Fruit fly (Drosophila melanogaster) whole organism, prepupa: ENCODE data around the gene Papst2.

Experiments
- Gug ChIP-seq: fragments of 200-800 bp; sonication (Bioruptor generic); IDR thresholded peaks from 2 replicates; pipeline ENCODE4 v1.3.6; 2022; ENCODE audit warnings: missing biosample characterization, missing genetic modification characterization
- Hr39 ChIP-seq: fragments of 200-800 bp; sonication (Bioruptor generic); optimal IDR thresholded peaks from 2 replicates; lab custom pipeline; 2016; ENCODE audit warnings: missing biosample characterization, missing genetic modification characterization
- fd85E ChIP-seq: fragments of 200-800 bp; sonication (Bioruptor generic); optimal IDR thresholded peaks from 3 replicates; lab custom pipeline; 2016; ENCODE audit warnings: missing biosample characterization, missing genetic modification characterization
- fkh ChIP-seq: fragments of 200-800 bp; sonication (Bioruptor generic); optimal IDR thresholded peaks from 3 replicates; lab custom pipeline; 2017; ENCODE audit warnings: missing biosample characterization, mild to moderate bottlenecking, missing genetic modification characterization, moderate library complexity
- pdm3 ChIP-seq: fragments of 200-800 bp; sonication (Bioruptor generic); optimal IDR thresholded peaks from 3 replicates; lab custom pipeline; 2016; ENCODE audit warnings: missing biosample characterization, missing genetic modification characterization

dm6 chr3L:17051472-17051871 lies 8.9 kb downstream of the Papst2 start:
- TF ChIP-seq pdm3 (GFP tag; lab: Kevin White, UChicago) (no peak), fkh (GFP tag; lab: Kevin White, UChicago) (no peak), fd85E (GFP tag; lab: Kevin White, UChicago) (no peak), Gug (no peak), Hr39 (GFP tag; lab: Kevin White, UChicago) (no peak)
